Worm (Caenorhabditis elegans) whole organism, L1 larva: ENCODE results near the gene F38A1.11.

Experiments
- C04F5.9 ChIP-seq: sonication (generic microtip); optimal IDR thresholded peaks from 2 replicates; lab custom pipeline; 2016; ENCODE audit warnings: missing genetic modification characterization, missing compliant biosample characterization
- C16A3.4 ChIP-seq: fragments of 150-350 bp; optimal IDR thresholded peaks from 2 replicates; lab custom pipeline; 2014; ENCODE audit warnings: missing biosample characterization, missing genetic modification characterization
- C34B4.2 ChIP-seq: sonication (generic microtip); optimal IDR thresholded peaks from 2 replicates; lab custom pipeline; 2017; ENCODE audit warnings: mild to moderate bottlenecking, missing genetic modification characterization, missing compliant biosample characterization
- aha-1 ChIP-seq: fragments of 150-350 bp; optimal IDR thresholded peaks from 2 replicates; lab custom pipeline; 2014; ENCODE audit warnings: missing biosample characterization, missing genetic modification characterization
- alr-1 ChIP-seq: fragments of 200-800 bp; sonication (Bioruptor generic); optimal IDR thresholded peaks from 2 replicates; lab custom pipeline; 2018; ENCODE audit warnings: borderline replicate concordance, mild to moderate bottlenecking, missing genetic modification characterization, missing compliant biosample characterization
- ama-1 ChIP-seq: fragments of 150-350 bp; optimal IDR thresholded peaks from 2 replicates; lab custom pipeline; 2014
- blmp-1 ChIP-seq: fragments of 150-350 bp; optimal IDR thresholded peaks from 2 replicates; lab custom pipeline; 2014; ENCODE audit warnings: missing biosample characterization, missing genetic modification characterization
- ceh-63 ChIP-seq: fragments of 200-800 bp; sonication (Bioruptor generic); optimal IDR thresholded peaks from 2 replicates; lab custom pipeline; 2018; ENCODE audit warnings: mild to moderate bottlenecking, missing genetic modification characterization, missing compliant biosample characterization
- ceh-88 ChIP-seq: fragments of 200-800 bp; sonication (Bioruptor generic); IDR thresholded peaks from 2 replicates; pipeline ENCODE4 v1.3.6; 2022; ENCODE audit warnings: missing genetic modification characterization, missing compliant biosample characterization
- ceh-90 ChIP-seq: sonication (generic microtip); optimal IDR thresholded peaks from 2 replicates; lab custom pipeline; 2016; ENCODE audit warnings: missing genetic modification characterization, missing compliant biosample characterization
- ces-1 ChIP-seq: fragments of 150-350 bp; optimal IDR thresholded peaks from 2 replicates; lab custom pipeline; 2014; ENCODE audit warnings: missing biosample characterization, missing genetic modification reagents, missing genetic modification characterization
- efl-1 ChIP-seq, 4 experiments: fragments of 150-350 bp; optimal IDR thresholded peaks in 3 of 4; peaks in 1 of 4; 1 replicate in 1 of 4; 2 replicates in 3 of 4; lab custom pipeline; 2014; ENCODE audit warnings: missing biosample characterization in 2 of 4, missing genetic modification characterization in 2 of 4, missing genetic modification reagents in 2 of 4
- elt-3 ChIP-seq, 6 experiments: fragments of 150-350 bp in 1 of 6; sonication (generic microtip); optimal IDR thresholded peaks; 2 replicates each; lab custom pipeline; 2017 to 2018; ENCODE audit warnings: missing biosample characterization in 6 of 6, missing genetic modification characterization in 6 of 6, inconsistent platforms in 1 of 6
- fos-1 ChIP-seq: fragments of 150-350 bp; optimal IDR thresholded peaks from 2 replicates; lab custom pipeline; 2014; ENCODE audit warnings: missing biosample characterization, missing genetic modification characterization
- hlh-17 ChIP-seq: fragments of 200-800 bp; sonication (Bioruptor generic); optimal IDR thresholded peaks from 2 replicates; lab custom pipeline; 2018; ENCODE audit warnings: missing genetic modification characterization, mild to moderate bottlenecking, missing compliant biosample characterization, moderate library complexity, borderline replicate concordance
- hlh-4 ChIP-seq: sonication (generic microtip); optimal IDR thresholded peaks from 2 replicates; lab custom pipeline; 2016; ENCODE audit warnings: mild to moderate bottlenecking, missing genetic modification characterization, missing compliant biosample characterization
- hpl-2 ChIP-seq: fragments of 150-350 bp; optimal IDR thresholded peaks from 2 replicates; lab custom pipeline; 2014; ENCODE audit warnings: missing biosample characterization, missing genetic modification reagents, missing genetic modification characterization
- isw-1 ChIP-seq: fragments of 200-800 bp; sonication (Bioruptor generic); IDR thresholded peaks from 2 replicates; pipeline ENCODE4 v1.3.6; 2022; ENCODE audit warnings: missing genetic modification characterization, missing compliant biosample characterization
- jun-1 ChIP-seq: fragments of 150-350 bp; optimal IDR thresholded peaks from 2 replicates; lab custom pipeline; 2014; ENCODE audit warnings: missing biosample characterization, missing genetic modification reagents, missing genetic modification characterization
- lin-13 ChIP-seq: fragments of 150-350 bp; optimal IDR thresholded peaks from 2 replicates; lab custom pipeline; 2014; ENCODE audit warnings: missing biosample characterization, missing genetic modification reagents, missing genetic modification characterization
- lin-15B ChIP-seq: fragments of 150-350 bp; sonication (generic microtip); optimal IDR thresholded peaks from 3 replicates; lab custom pipeline; 2014; ENCODE audit warnings: missing biosample characterization, missing genetic modification characterization
- lir-3 ChIP-seq: sonication (generic microtip); optimal IDR thresholded peaks from 2 replicates; lab custom pipeline; 2016; ENCODE audit warnings: mild to moderate bottlenecking, missing genetic modification characterization, moderate library complexity, missing compliant biosample characterization; ENCODE audit not compliant: poor library complexity
- lsy-2 ChIP-seq, 2 experiments: fragments of 150-350 bp; optimal IDR thresholded peaks; 2 replicates each; lab custom pipeline; 2014; ENCODE audit warnings: missing biosample characterization in 2 of 2, missing genetic modification characterization in 2 of 2
- mab-9 ChIP-seq: fragments of 200-800 bp; sonication (Bioruptor generic); IDR thresholded peaks from 2 replicates; pipeline ENCODE4 v1.3.6; 2022; ENCODE audit warnings: missing genetic modification reagents, missing genetic modification characterization, missing compliant biosample characterization
- mdl-1 ChIP-seq, 2 experiments: fragments of 150-350 bp; optimal IDR thresholded peaks; 2 replicates each; lab custom pipeline; 2014 to 2017; ENCODE audit warnings: missing biosample characterization in 2 of 2, missing genetic modification characterization in 2 of 2, inconsistent platforms in 1 of 2
- mef-2 ChIP-seq: fragments of 150-350 bp; optimal IDR thresholded peaks from 2 replicates; lab custom pipeline; 2014; ENCODE audit warnings: missing biosample characterization, missing genetic modification characterization
- mep-1 ChIP-seq: fragments of 150-350 bp; optimal IDR thresholded peaks from 2 replicates; lab custom pipeline; 2014; ENCODE audit warnings: missing biosample characterization, missing genetic modification characterization
- nhr-20 ChIP-seq: sonication (generic microtip); optimal IDR thresholded peaks from 2 replicates; lab custom pipeline; 2016; ENCODE audit warnings: mild to moderate bottlenecking, missing genetic modification characterization, missing compliant biosample characterization
- nhr-237 ChIP-seq: fragments of 150-350 bp; optimal IDR thresholded peaks from 2 replicates; lab custom pipeline; 2014; ENCODE audit warnings: missing biosample characterization, missing genetic modification characterization
- nhr-47 ChIP-seq: sonication (generic microtip); optimal IDR thresholded peaks from 2 replicates; lab custom pipeline; 2016; ENCODE audit warnings: mild to moderate bottlenecking, missing genetic modification characterization, moderate library complexity, missing compliant biosample characterization
- nhr-76 ChIP-seq: sonication (generic microtip); optimal IDR thresholded peaks from 2 replicates; lab custom pipeline; 2017; ENCODE audit warnings: missing biosample characterization, missing genetic modification characterization
- nhr-77 ChIP-seq: fragments of 150-350 bp; optimal IDR thresholded peaks from 2 replicates; lab custom pipeline; 2014; ENCODE audit warnings: missing biosample characterization, missing genetic modification characterization
- nhr-84 ChIP-seq: sonication (generic microtip); optimal IDR thresholded peaks from 2 replicates; lab custom pipeline; 2017; ENCODE audit warnings: missing biosample characterization, missing genetic modification characterization
- nhr-90 ChIP-seq: sonication (generic microtip); optimal IDR thresholded peaks from 2 replicates; lab custom pipeline; 2016; ENCODE audit warnings: mild to moderate bottlenecking, missing genetic modification characterization, missing compliant biosample characterization; ENCODE audit not compliant: poor library complexity
- pag-3 ChIP-seq: sonication (generic microtip); optimal IDR thresholded peaks from 2 replicates; lab custom pipeline; 2017; ENCODE audit warnings: missing genetic modification characterization, mild to moderate bottlenecking, missing compliant biosample characterization, antibody characterized with exemption, borderline replicate concordance; ENCODE audit not compliant: insufficient read depth
- rnt-1 ChIP-seq: sonication (generic microtip); optimal IDR thresholded peaks from 2 replicates; lab custom pipeline; 2016; ENCODE audit warnings: mild to moderate bottlenecking, missing genetic modification characterization, moderate library complexity, missing compliant biosample characterization
- snu-23 ChIP-seq: sonication (generic microtip); optimal IDR thresholded peaks from 2 replicates; lab custom pipeline; 2016; ENCODE audit warnings: missing genetic modification characterization, missing compliant biosample characterization
- sup-37 ChIP-seq: fragments of 200-800 bp; sonication (Bioruptor generic); optimal IDR thresholded peaks from 2 replicates; lab custom pipeline; 2018; ENCODE audit warnings: mild to moderate bottlenecking, missing genetic modification characterization, missing compliant biosample characterization
- tbx-2 ChIP-seq: sonication (generic microtip); optimal IDR thresholded peaks from 2 replicates; lab custom pipeline; 2016; ENCODE audit warnings: missing genetic modification characterization, missing compliant biosample characterization
- tlp-1 ChIP-seq: fragments of 150-350 bp; optimal IDR thresholded peaks from 2 replicates; lab custom pipeline; 2014; ENCODE audit warnings: missing biosample characterization, missing genetic modification characterization
- unc-130 ChIP-seq: fragments of 150-350 bp; optimal IDR thresholded peaks from 2 replicates; lab custom pipeline; 2017; ENCODE audit warnings: missing biosample characterization, missing genetic modification characterization, inconsistent platforms
- unc-30 ChIP-seq: sonication (generic microtip); optimal IDR thresholded peaks from 2 replicates; lab custom pipeline; 2017; ENCODE audit warnings: missing biosample characterization, missing genetic modification characterization
- unc-86 ChIP-seq: sonication (generic microtip); optimal IDR thresholded peaks from 2 replicates; lab custom pipeline; 2016; ENCODE audit warnings: missing genetic modification characterization, missing compliant biosample characterization
- unc-98 ChIP-seq: fragments of 200-800 bp; sonication (Bioruptor generic); IDR thresholded peaks from 2 replicates; pipeline ENCODE4 v1.3.6; 2022; ENCODE audit warnings: missing genetic modification characterization, missing compliant biosample characterization
- vab-15 ChIP-seq: sonication (generic microtip); optimal IDR thresholded peaks from 2 replicates; lab custom pipeline; 2017; ENCODE audit warnings: missing genotype, mild to moderate bottlenecking, missing genetic modification characterization, missing compliant biosample characterization
- zip-4 ChIP-seq: fragments of 200-800 bp; sonication (Bioruptor generic); optimal IDR thresholded peaks from 2 replicates; lab custom pipeline; 2018; ENCODE audit warnings: mild to moderate bottlenecking, missing genetic modification characterization, moderate library complexity, missing compliant biosample characterization
- ztf-11 ChIP-seq, 2 experiments: sonication (generic microtip); optimal IDR thresholded peaks; 2 replicates each; lab custom pipeline; 2016 to 2017; ENCODE audit warnings: missing genetic modification characterization in 2 of 2, missing biosample characterization in 1 of 2, missing compliant biosample characterization in 1 of 2
- ztf-4 ChIP-seq: fragments of 150-350 bp; optimal IDR thresholded peaks from 2 replicates; lab custom pipeline; 2014; ENCODE audit warnings: missing biosample characterization, missing genetic modification characterization

Gene F38A1.11

ce11 chrIV:1274583-1274982, 27.4 kb downstream of the F38A1.11 start, which contains the start of gene C09E9.1 (continued):
- TF ChIP-seq mef-2 (tag; lab: Kevin White, UChicago) (no peak), nhr-90 (tag; lab: Kevin White, UChicago) (peak; percentile 4), sup-37 (GFP tag; lab: Kevin White, UChicago) (no peak), nhr-47 (tag; lab: Kevin White, UChicago) (peak; percentile 85), aha-1 (tag; lab: Kevin White, UChicago) (no peak), vab-15 (no peak), nhr-84 (tag; lab: Kevin White, UChicago) (no peak), ceh-63 (GFP tag; lab: Kevin White, UChicago) (no peak), rnt-1 (tag; lab: Kevin White, UChicago) (peak; percentile 74), ama-1 (peak; percentile 24), snu-23 (GFP tag; lab: Kevin White, UChicago) (peak; percentile 75), lsy-2 (tag; optimal IDR thresholded peaks at IDR 0.05; lab: Kevin White, UChicago) (peak; percentile 67 to 73), jun-1 (tag; lab: Kevin White, UChicago) (peak; percentile 59), isw-1 (peak; percentile 60), ztf-11 (tag; optimal IDR thresholded peaks at IDR 0.05; lab: Kevin White, UChicago) (peak in 1 of 2 experiments; percentile 24), nhr-237 (tag; lab: Kevin White, UChicago) (no peak), nhr-77 (tag; lab: Kevin White, UChicago) (no peak), elt-3 (tag; optimal IDR thresholded peaks at IDR 0.05; lab: Kevin White, UChicago) (peak in 1 of 6 experiments; percentile 59), C34B4.2 (no peak), ces-1 (GFP tag; lab: Kevin White, UChicago) (no peak), fos-1 (tag; lab: Kevin White, UChicago) (no peak), tlp-1 (no peak), lir-3 (no peak), unc-130 (tag; lab: Kevin White, UChicago) (no peak), lin-15B (peak; percentile 77), hlh-17 (GFP tag; lab: Kevin White, UChicago) (no peak), nhr-20 (peak; percentile 63), ceh-90 (tag; lab: Kevin White, UChicago) (no peak), mep-1 (tag; lab: Kevin White, UChicago) (peak; percentile 67), efl-1 (optimal IDR thresholded peaks at IDR 0.05; lab: Kevin White, UChicago) (peak; percentile 84 to 90), efl-1 (GFP tag; optimal IDR thresholded peaks at IDR 0.05 in 1 of 2; lab: Kevin White, UChicago) (peak; percentile 88 to 98), unc-86 (tag; lab: Kevin White, UChicago) (peak; percentile 77), mab-9 (GFP tag; lab: Robert Waterston, UW) (peak; percentile 36; the same call in 1 of the 2 replicates), blmp-1 (tag; lab: Kevin White, UChicago) (peak; percentile 19), pag-3 (tag; lab: Kevin White, UChicago) (no peak), ztf-4 (peak; percentile 1), lin-13 (peak; percentile 52), ceh-88 (no peak), unc-98 (GFP tag; lab: Robert Waterston, UW) (no peak), hlh-4 (tag; lab: Kevin White, UChicago) (no peak), C04F5.9 (tag; lab: Kevin White, UChicago) (no peak), zip-4 (GFP tag; lab: Kevin White, UChicago) (peak; percentile 30), alr-1 (tag; lab: Kevin White, UChicago) (no peak), tbx-2 (tag; lab: Kevin White, UChicago) (peak; percentile 73), hpl-2 (GFP tag; lab: Kevin White, UChicago) (no peak), unc-30 (no peak), nhr-76 (tag; lab: Kevin White, UChicago) (no peak), mdl-1 (tag; optimal IDR thresholded peaks at IDR 0.05; lab: Kevin White, UChicago) (peak; percentile 89 to 98), C16A3.4 (tag; lab: Kevin White, UChicago) (no peak)
